Fruit fly (Drosophila melanogaster) S2 (cell line): Measurements from ENCODE around the gene His4r.

Experiments used
- CG8478 ChIP-seq: fragments of >200 bp; optimal IDR thresholded peaks from 2 replicates; lab custom pipeline; 2018
- CTCF ChIP-seq, 2 experiments: fragments of >200 bp; optimal IDR thresholded peaks; 2 replicates each; lab custom pipeline; 2018

DNA sequence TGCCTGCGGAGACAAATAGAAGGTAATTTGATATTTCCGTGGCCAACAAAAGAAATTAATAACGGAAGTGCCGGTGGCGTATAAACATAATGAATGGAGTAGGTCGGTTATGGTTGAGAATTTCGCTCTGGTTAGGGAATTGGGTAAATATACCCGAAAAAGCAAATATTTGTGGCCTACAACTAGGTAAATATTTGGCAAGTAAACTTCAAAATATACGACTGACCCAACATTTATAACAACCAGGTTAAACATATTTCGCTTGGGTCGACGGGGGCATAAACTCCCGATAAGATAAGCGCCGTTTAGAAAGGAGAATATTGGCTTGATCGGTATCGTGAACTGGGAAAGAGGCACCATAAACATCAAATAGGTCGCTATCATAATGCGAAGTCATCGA is 45.3 kb downstream of the His4r start:
- no peak for TF ChIP-seq CG8478 (lab: Kevin White, UChicago)
- no peak for TF ChIP-seq CTCF (optimal IDR thresholded peaks at IDR 0.05; lab: Kevin White, UChicago)
